Worm (Caenorhabditis elegans) whole organism, L1 larva: ENCODE data around the gene M01H9.4.

Experiments used
- efl-3 ChIP-seq: fragments of 200-800 bp; sonication (Bioruptor generic); optimal IDR thresholded peaks from 2 replicates; lab custom pipeline; 2018; ENCODE audit warnings: mild to moderate bottlenecking, missing genetic modification characterization, missing compliant biosample characterization
- elt-3 ChIP-seq, 6 experiments: fragments of 150-350 bp in 1 of 6; sonication (generic microtip); optimal IDR thresholded peaks; 2 replicates each; lab custom pipeline; 2017 to 2018; ENCODE audit warnings: missing biosample characterization in 6 of 6, missing genetic modification characterization in 6 of 6, inconsistent platforms in 1 of 6
- isw-1 ChIP-seq: fragments of 200-800 bp; sonication (Bioruptor generic); IDR thresholded peaks from 2 replicates; pipeline ENCODE4 v1.3.6; 2022; ENCODE audit warnings: missing genetic modification characterization, missing compliant biosample characterization
- lin-39 ChIP-seq: fragments of 150-350 bp; optimal IDR thresholded peaks from 2 replicates; lab custom pipeline; 2014; ENCODE audit warnings: missing biosample characterization, missing genetic modification reagents, missing genetic modification characterization
- nhr-11 ChIP-seq: fragments of 150-350 bp; optimal IDR thresholded peaks from 2 replicates; lab custom pipeline; 2014; ENCODE audit warnings: missing biosample characterization, missing genetic modification characterization
- nhr-237 ChIP-seq: fragments of 150-350 bp; optimal IDR thresholded peaks from 2 replicates; lab custom pipeline; 2014; ENCODE audit warnings: missing biosample characterization, missing genetic modification characterization
- rnt-1 ChIP-seq: sonication (generic microtip); optimal IDR thresholded peaks from 2 replicates; lab custom pipeline; 2016; ENCODE audit warnings: mild to moderate bottlenecking, missing genetic modification characterization, moderate library complexity, missing compliant biosample characterization
- skn-1 ChIP-seq: fragments of 150-350 bp; optimal IDR thresholded peaks from 2 replicates; lab custom pipeline; 2014; ENCODE audit warnings: missing biosample characterization, missing genetic modification characterization
- zag-1 ChIP-seq: fragments of 150-350 bp; optimal IDR thresholded peaks from 2 replicates; lab custom pipeline; 2014; ENCODE audit warnings: missing biosample characterization, missing genetic modification characterization
- ztf-11 ChIP-seq, 2 experiments: sonication (generic microtip); optimal IDR thresholded peaks; 2 replicates each; lab custom pipeline; 2016 to 2017; ENCODE audit warnings: missing genetic modification characterization in 2 of 2, missing biosample characterization in 1 of 2, missing compliant biosample characterization in 1 of 2

DNA sequence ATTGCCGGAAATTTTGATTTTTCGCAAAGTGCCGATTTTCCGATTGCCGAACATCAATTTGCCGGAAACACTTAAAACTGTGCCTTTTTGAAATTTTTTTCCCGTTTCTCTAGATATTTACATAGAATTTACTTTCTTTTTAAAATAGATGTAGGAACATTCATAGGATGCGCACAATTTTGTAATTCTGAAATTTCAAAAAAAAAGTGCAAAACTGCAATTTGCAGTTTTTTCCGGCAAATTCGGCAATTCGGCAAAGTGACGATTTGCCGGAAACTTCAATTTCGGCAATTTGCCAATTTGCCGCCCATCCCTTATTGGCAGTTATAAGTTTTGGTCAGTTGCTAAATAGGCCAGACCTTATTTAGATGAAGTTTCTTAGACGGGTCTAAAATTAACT lies 26.1 kb downstream of the M01H9.4 start:
- no peak for TF ChIP-seq zag-1 (tag; lab: Kevin White, UChicago)
- TF ChIP-seq skn-1: no peak
- no peak for TF ChIP-seq efl-3 (GFP tag; lab: Kevin White, UChicago)
- TF ChIP-seq elt-3 (tag; optimal IDR thresholded peaks at IDR 0.05; lab: Kevin White, UChicago): no peak
- no peak for TF ChIP-seq nhr-237 (tag; lab: Kevin White, UChicago)
- TF ChIP-seq nhr-11 (tag; lab: Kevin White, UChicago): no peak
- no peak for TF ChIP-seq isw-1 (GFP tag; lab: Robert Waterston, UW)
- no peak for TF ChIP-seq rnt-1 (tag; lab: Kevin White, UChicago)
- no peak for TF ChIP-seq lin-39
- no peak for TF ChIP-seq ztf-11 (tag; optimal IDR thresholded peaks at IDR 0.05; lab: Kevin White, UChicago)
